Fruit fly (Drosophila melanogaster) whole organism, prepupa: ENCODE results near the gene prtp.

ENCODE experiments used
- Blimp-1 ChIP-seq: fragments of 200-800 bp; sonication (Bioruptor generic); optimal IDR thresholded peaks from 3 replicates; lab custom pipeline; 2017; ENCODE audit warnings: missing biosample characterization, missing genetic modification characterization, mild to moderate bottlenecking, moderate library complexity, missing genetic modification reagents
- CG10631 ChIP-seq: fragments of 200-800 bp; sonication (Bioruptor generic); optimal IDR thresholded peaks from 2 replicates; lab custom pipeline; 2016; ENCODE audit warnings: missing biosample characterization, missing genetic modification characterization
- CG10669 ChIP-seq: fragments of 200-800 bp; sonication (Bioruptor generic); optimal IDR thresholded peaks from 3 replicates; lab custom pipeline; 2018; ENCODE audit warnings: missing biosample characterization, mild to moderate bottlenecking, missing genetic modification characterization, moderate library complexity
- CG11294 ChIP-seq: fragments of 200-800 bp; sonication (Bioruptor generic); IDR thresholded peaks from 2 replicates; pipeline ENCODE4 v1.3.6; 2022; ENCODE audit warnings: missing biosample characterization, missing genetic modification characterization
- CG11762 ChIP-seq: fragments of 200-800 bp; sonication (Bioruptor generic); optimal IDR thresholded peaks from 3 replicates; lab custom pipeline; 2016; ENCODE audit warnings: missing biosample characterization, missing genetic modification characterization; ENCODE audit not compliant: insufficient read depth
- CG11902 ChIP-seq: fragments of 200-800 bp; sonication (Bioruptor generic); optimal IDR thresholded peaks from 3 replicates; lab custom pipeline; 2016; ENCODE audit warnings: missing biosample characterization, missing genetic modification characterization
- CG15336 ChIP-seq: fragments of 200-800 bp; sonication (Bioruptor generic); IDR thresholded peaks from 2 replicates; pipeline ENCODE4 v1.3.6; 2022; ENCODE audit warnings: missing biosample characterization, missing genetic modification characterization
- CG1621 ChIP-seq: fragments of 200-800 bp; sonication (Bioruptor generic); optimal IDR thresholded peaks from 3 replicates; lab custom pipeline; 2018; ENCODE audit warnings: missing biosample characterization, mild to moderate bottlenecking, missing genetic modification characterization
- CG16779 ChIP-seq: fragments of 200-800 bp; sonication (Bioruptor generic); optimal IDR thresholded peaks from 3 replicates; lab custom pipeline; 2017; ENCODE audit warnings: missing biosample characterization, mild to moderate bottlenecking, missing genetic modification characterization
- CG3032 ChIP-seq: fragments of 200-800 bp; optimal IDR thresholded peaks from 2 replicates; lab custom pipeline; 2019; ENCODE audit warnings: missing biosample characterization, mild to moderate bottlenecking, missing genetic modification characterization, moderate library complexity
- CG31627 ChIP-seq: fragments of 200-800 bp; sonication (Bioruptor generic); optimal IDR thresholded peaks from 3 replicates; lab custom pipeline; 2016; ENCODE audit warnings: missing biosample characterization, missing genetic modification characterization
- CG34406 ChIP-seq: fragments of 200-800 bp; sonication (Bioruptor generic); optimal IDR thresholded peaks from 3 replicates; lab custom pipeline; 2016; ENCODE audit warnings: missing biosample characterization, missing genetic modification characterization
- CG3919 ChIP-seq: fragments of 200-800 bp; sonication (Bioruptor generic); optimal IDR thresholded peaks from 3 replicates; lab custom pipeline; 2016; ENCODE audit warnings: missing biosample characterization, missing genetic modification characterization
- CG6163 ChIP-seq: fragments of 200-800 bp; sonication (Bioruptor generic); IDR thresholded peaks from 3 replicates; pipeline ENCODE4 v1.3.6; 2022; ENCODE audit warnings: missing biosample characterization, missing genetic modification characterization
- CG6276 ChIP-seq: fragments of 200-800 bp; sonication (Bioruptor generic); optimal IDR thresholded peaks from 2 replicates; lab custom pipeline; 2017; ENCODE audit warnings: missing biosample characterization, mild to moderate bottlenecking, missing genetic modification characterization
- CG6792 ChIP-seq: fragments of 200-800 bp; sonication (Bioruptor generic); optimal IDR thresholded peaks from 3 replicates; lab custom pipeline; 2016; ENCODE audit warnings: missing biosample characterization, missing genetic modification characterization
- CG6808 ChIP-seq: fragments of 200-800 bp; sonication (Bioruptor generic); optimal IDR thresholded peaks from 3 replicates; lab custom pipeline; 2017; ENCODE audit warnings: missing biosample characterization, missing genetic modification characterization, mild to moderate bottlenecking, moderate library complexity, missing genetic modification reagents
- CG7368 ChIP-seq: fragments of 200-800 bp; sonication (Bioruptor generic); optimal IDR thresholded peaks from 3 replicates; lab custom pipeline; 2016; ENCODE audit warnings: missing biosample characterization, missing genetic modification characterization
- CG8319 ChIP-seq: fragments of 200-800 bp; sonication (Bioruptor generic); optimal IDR thresholded peaks from 3 replicates; lab custom pipeline; 2016; ENCODE audit warnings: missing biosample characterization, missing genetic modification characterization
- CG9139 ChIP-seq: fragments of 200-800 bp; sonication (Bioruptor generic); optimal IDR thresholded peaks from 3 replicates; lab custom pipeline; 2017; ENCODE audit warnings: missing biosample characterization, mild to moderate bottlenecking, missing genetic modification characterization
- Eip78C ChIP-seq: fragments of 200-800 bp; sonication (Bioruptor generic); peaks from one replicate; lab custom pipeline; 2016; ENCODE audit warnings: missing biosample characterization, missing genetic modification characterization
- Eip93F ChIP-seq: fragments of 200-800 bp; sonication (Bioruptor generic); optimal IDR thresholded peaks from 2 replicates; lab custom pipeline; 2016; ENCODE audit warnings: missing biosample characterization, mild to moderate bottlenecking, missing genetic modification characterization
- Ets21C ChIP-seq: fragments of 200-800 bp; sonication (Bioruptor generic); optimal IDR thresholded peaks from 3 replicates; lab custom pipeline; 2016; ENCODE audit warnings: missing biosample characterization, missing genetic modification characterization
- Ets96B ChIP-seq: fragments of 200-800 bp; optimal IDR thresholded peaks from 2 replicates; lab custom pipeline; 2019; ENCODE audit warnings: missing biosample characterization, mild to moderate bottlenecking, missing genetic modification characterization, moderate library complexity
- Hr38 ChIP-seq: sonication (Bioruptor generic); optimal IDR thresholded peaks from 2 replicates; lab custom pipeline; 2016; ENCODE audit warnings: missing biosample characterization, missing genetic modification characterization
- Lpt ChIP-seq: fragments of 200-800 bp; sonication (Bioruptor generic); optimal IDR thresholded peaks from 3 replicates; lab custom pipeline; 2016; ENCODE audit warnings: missing biosample characterization, missing genetic modification characterization
- acj6 ChIP-seq: fragments of 200-800 bp; sonication (Bioruptor generic); optimal IDR thresholded peaks from 3 replicates; lab custom pipeline; 2016; ENCODE audit warnings: missing biosample characterization, missing genetic modification characterization
- cyc ChIP-seq: fragments of 200-800 bp; sonication (Bioruptor generic); optimal IDR thresholded peaks from 3 replicates; lab custom pipeline; 2016; ENCODE audit warnings: missing biosample characterization, missing genetic modification characterization
- dac ChIP-seq: fragments of 200-800 bp; sonication (Bioruptor generic); optimal IDR thresholded peaks from 2 replicates; lab custom pipeline; 2017; ENCODE audit warnings: missing biosample characterization, mild to moderate bottlenecking, missing genetic modification characterization
- dsx ChIP-seq: fragments of 200-800 bp; optimal IDR thresholded peaks from 3 replicates; lab custom pipeline; 2019; ENCODE audit warnings: missing biosample characterization, mild to moderate bottlenecking, missing genetic modification characterization, moderate library complexity; ENCODE audit not compliant: poor library complexity, severe bottlenecking
- eg ChIP-seq: fragments of 200-800 bp; sonication (Bioruptor generic); IDR thresholded peaks from 3 replicates; pipeline ENCODE4 v1.3.6; 2022; ENCODE audit warnings: missing biosample characterization, missing genetic modification characterization
- fd59A ChIP-seq: fragments of 200-800 bp; sonication (Bioruptor generic); optimal IDR thresholded peaks from 2 replicates; lab custom pipeline; 2017; ENCODE audit warnings: missing biosample characterization, mild to moderate bottlenecking, missing genetic modification characterization, missing genetic modification reagents
- fkh ChIP-seq: fragments of 200-800 bp; sonication (Bioruptor generic); optimal IDR thresholded peaks from 3 replicates; lab custom pipeline; 2017; ENCODE audit warnings: missing biosample characterization, mild to moderate bottlenecking, missing genetic modification characterization, moderate library complexity
- lz ChIP-seq: fragments of 200-800 bp; sonication (Bioruptor generic); optimal IDR thresholded peaks from 3 replicates; lab custom pipeline; 2016; ENCODE audit warnings: missing biosample characterization, missing genetic modification characterization
- net ChIP-seq: fragments of 200-800 bp; sonication (Bioruptor generic); optimal IDR thresholded peaks from 3 replicates; lab custom pipeline; 2016; ENCODE audit warnings: missing biosample characterization, missing genetic modification characterization
- salr ChIP-seq, 2 experiments: fragments of 200-800 bp; sonication (Bioruptor generic); optimal IDR thresholded peaks; 3 replicates each; lab custom pipeline; 2016 to 2018; ENCODE audit warnings: missing biosample characterization in 2 of 2, missing genetic modification characterization in 2 of 2, mild to moderate bottlenecking in 1 of 2
- spab ChIP-seq: fragments of 200-800 bp; sonication (Bioruptor generic); optimal IDR thresholded peaks from 2 replicates; lab custom pipeline; 2017; ENCODE audit warnings: missing biosample characterization, mild to moderate bottlenecking, missing genetic modification characterization, missing genetic modification reagents
- ss ChIP-seq, 2 experiments: fragments of 200-800 bp; sonication (Bioruptor generic); optimal IDR thresholded peaks; 2 replicates in 1 of 2; 3 replicates in 1 of 2; lab custom pipeline; 2017 to 2018; ENCODE audit warnings: mild to moderate bottlenecking in 2 of 2, missing biosample characterization in 2 of 2, missing genetic modification characterization in 2 of 2, moderate library complexity in 1 of 2
- svp ChIP-seq: fragments of 200-800 bp; sonication (Bioruptor generic); peaks from one replicate; lab custom pipeline; 2016; ENCODE audit warnings: missing biosample characterization, missing genetic modification characterization

Gene prtp

dm6 chrX:11694959-11695882 lies 21.3 kb upstream of the prtp start, which contains the start of gene PhKgamma (continued):
- TF ChIP-seq Eip93F (GFP tag; lab: Kevin White, UChicago), result peak; percentile 27
- peak; percentile 72 for TF ChIP-seq CG6808 (GFP tag; lab: Kevin White, UChicago)
- TF ChIP-seq spab (GFP tag; lab: Kevin White, UChicago), result peak; percentile 21
- TF ChIP-seq CG6163 (GFP tag; lab: Robert Waterston, UW), result peak; percentile 73
- TF ChIP-seq fkh (GFP tag; lab: Kevin White, UChicago), result peak; percentile 27
- peak; percentile 74; the same call in 2 of the 3 replicates for TF ChIP-seq eg (GFP tag; lab: Robert Waterston, UW)
- peak; percentile 48 for TF ChIP-seq Lpt (GFP tag; lab: Kevin White, UChicago)
- peak; percentile 8 for TF ChIP-seq CG1621
- TF ChIP-seq CG6276, result peak; percentile 70
- TF ChIP-seq CG3919 (GFP tag; lab: Kevin White, UChicago), result peak; percentile 24
- TF ChIP-seq lz (GFP tag; lab: Kevin White, UChicago), result no peak
- TF ChIP-seq CG11294 (GFP tag; lab: Robert Waterston, UW), result no peak; the same call in 1 of the 2 replicates
- TF ChIP-seq CG3032 (tag; lab: Kevin White, UChicago), result peak; percentile 7
- peak; percentile 47 for TF ChIP-seq net (GFP tag; lab: Kevin White, UChicago)
- peak; percentile 10 for TF ChIP-seq Ets21C (GFP tag; lab: Kevin White, UChicago)
- TF ChIP-seq cyc (GFP tag; lab: Kevin White, UChicago), result peak; percentile 11
- peak; percentile 51 for TF ChIP-seq dsx (GFP tag; lab: Kevin White, UChicago)
- peak; percentile 37 for TF ChIP-seq Ets96B (tag; lab: Kevin White, UChicago)
- no peak for TF ChIP-seq Hr38 (GFP tag; lab: Kevin White, UChicago)
- no peak for TF ChIP-seq CG34406
- no peak for TF ChIP-seq acj6
- TF ChIP-seq fd59A (GFP tag; lab: Kevin White, UChicago), result peak; percentile 29
- peak; percentile 78 to 94 for TF ChIP-seq ss (GFP tag; optimal IDR thresholded peaks at IDR 0.05; lab: Kevin White, UChicago)
- no peak for TF ChIP-seq CG6792 (GFP tag; lab: Kevin White, UChicago)
- TF ChIP-seq CG16779, result peak; percentile 67
- TF ChIP-seq dac (GFP tag; lab: Kevin White, UChicago), result no peak
- peak; percentile 67 for TF ChIP-seq Eip78C (GFP tag; lab: Kevin White, UChicago)
- no peak for TF ChIP-seq CG31627 (GFP tag; lab: Kevin White, UChicago)
- no peak for TF ChIP-seq CG10631 (GFP tag; lab: Kevin White, UChicago)
- TF ChIP-seq CG10669, result peak; percentile 10
- peak; percentile 63 for TF ChIP-seq CG15336 (GFP tag; lab: Robert Waterston, UW)
- TF ChIP-seq Blimp-1, result no peak
- no peak for TF ChIP-seq CG8319 (GFP tag; lab: Kevin White, UChicago)
- peak; percentile 41 for TF ChIP-seq CG11762 (GFP tag; lab: Kevin White, UChicago)
- no peak for TF ChIP-seq CG11902
- TF ChIP-seq CG7368 (GFP tag; lab: Kevin White, UChicago), result peak; percentile 28
- peak; percentile 64 for TF ChIP-seq CG9139
- TF ChIP-seq, all 60 proteins: peak for 37

dm6 chrX:11695883-11696211 lies 20.7 kb upstream of the prtp start:
- TF ChIP-seq svp (peak; percentile 58), CG6163 (GFP tag; lab: Robert Waterston, UW) (peak; percentile 39; the same call in 1 of the 3 replicates), salr (GFP tag; optimal IDR thresholded peaks at IDR 0.05; lab: Kevin White, UChicago) (no peak)
